Worm (Caenorhabditis elegans): ENCODE measurements around the gene C26B9.6.

DNA sequence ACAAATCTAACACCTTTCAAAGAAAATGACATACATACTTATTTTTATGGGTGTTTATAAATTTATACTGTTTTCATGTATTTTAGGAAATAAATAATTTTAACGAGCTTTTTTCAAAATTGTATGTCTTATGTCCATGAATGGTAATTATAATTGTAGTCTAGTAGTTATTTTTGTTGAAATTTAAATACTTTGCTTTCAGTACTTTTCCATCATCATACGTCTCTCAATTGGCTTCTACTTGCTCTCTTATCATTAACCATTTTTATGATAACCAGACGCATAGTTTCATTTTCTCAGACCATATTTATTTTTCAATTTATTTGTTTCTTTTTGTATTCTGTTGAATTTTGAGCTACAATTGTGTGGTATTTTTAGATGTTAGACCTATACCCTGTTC is 30.2 kb upstream of the C26B9.6 start, which contains the start of gene F35C8.5:
- TF ChIP-seq nhr-11 (tag; optimal IDR thresholded peaks at IDR 0.05), result no peak
- no peak for TF ChIP-seq blmp-1 (tag; optimal IDR thresholded peaks at IDR 0.05)
- TF ChIP-seq unc-130 (tag; optimal IDR thresholded peaks at IDR 0.05), result no peak
- no peak for TF ChIP-seq tbx-2 (tag; optimal IDR thresholded peaks at IDR 0.05)
- TF ChIP-seq egl-13 (tag; optimal IDR thresholded peaks at IDR 0.05), result no peak
- no peak for TF ChIP-seq nhr-237 (tag; optimal IDR thresholded peaks at IDR 0.05)
- TF ChIP-seq nhr-76 (tag; optimal IDR thresholded peaks at IDR 0.05), result no peak
- TF ChIP-seq nhr-12 (tag; optimal IDR thresholded peaks at IDR 0.05), result no peak
- peak in 1 of 2 experiments; percentile 8 for TF ChIP-seq lin-35 (GFP tag; optimal IDR thresholded peaks at IDR 0.05)
- no peak for TF ChIP-seq skn-1 (tag; optimal IDR thresholded peaks at IDR 0.05)
- TF ChIP-seq lin-39 (tag; optimal IDR thresholded peaks at IDR 0.05), result no peak
- TF ChIP-seq ceh-82 (tag; optimal IDR thresholded peaks at IDR 0.05), result no peak
